Worm (Caenorhabditis elegans) whole organism, L1 larva: ENCODE results near the gene hda-11.

Source experiments
- C04F5.9 ChIP-seq: sonication (generic microtip); optimal IDR thresholded peaks from 2 replicates; lab custom pipeline; 2016; ENCODE audit warnings: missing genetic modification characterization, missing compliant biosample characterization
- ama-1 ChIP-seq: fragments of 150-350 bp; optimal IDR thresholded peaks from 2 replicates; lab custom pipeline; 2014
- blmp-1 ChIP-seq: fragments of 150-350 bp; optimal IDR thresholded peaks from 2 replicates; lab custom pipeline; 2014; ENCODE audit warnings: missing biosample characterization, missing genetic modification characterization
- ceh-8 ChIP-seq: fragments of 200-800 bp; sonication (Bioruptor generic); optimal IDR thresholded peaks from 2 replicates; lab custom pipeline; 2018; ENCODE audit warnings: mild to moderate bottlenecking, missing genetic modification characterization, moderate library complexity, missing compliant biosample characterization
- ceh-88 ChIP-seq: fragments of 200-800 bp; sonication (Bioruptor generic); IDR thresholded peaks from 2 replicates; pipeline ENCODE4 v1.3.6; 2022; ENCODE audit warnings: missing genetic modification characterization, missing compliant biosample characterization
- ceh-90 ChIP-seq: sonication (generic microtip); optimal IDR thresholded peaks from 2 replicates; lab custom pipeline; 2016; ENCODE audit warnings: missing genetic modification characterization, missing compliant biosample characterization
- dpl-1 ChIP-seq, 3 experiments: fragments of 150-350 bp in 2 of 3; sonication (generic microtip) in 1 of 3; optimal IDR thresholded peaks; 2 replicates each; lab custom pipeline; 2014 to 2017; ENCODE audit warnings: missing biosample characterization in 3 of 3, missing genetic modification characterization in 3 of 3, missing genetic modification reagents in 3 of 3
- elt-2 ChIP-seq: sonication (generic microtip); optimal IDR thresholded peaks from 2 replicates; lab custom pipeline; 2016; ENCODE audit warnings: missing genetic modification characterization, mild to moderate bottlenecking, inconsistent platforms, missing compliant biosample characterization, missing genetic modification reagents
- elt-3 ChIP-seq, 6 experiments: fragments of 150-350 bp in 1 of 6; sonication (generic microtip); optimal IDR thresholded peaks; 2 replicates each; lab custom pipeline; 2017 to 2018; ENCODE audit warnings: missing biosample characterization in 6 of 6, missing genetic modification characterization in 6 of 6, inconsistent platforms in 1 of 6
- ets-5 ChIP-seq: fragments of 200-800 bp; sonication (Bioruptor generic); IDR thresholded peaks from 2 replicates; pipeline ENCODE4 v1.3.6; 2022; ENCODE audit warnings: missing genetic modification characterization, missing compliant biosample characterization
- fkh-10 ChIP-seq: sonication (generic microtip); optimal IDR thresholded peaks from 2 replicates; lab custom pipeline; 2017; ENCODE audit warnings: missing biosample characterization, missing genetic modification reagents, missing genetic modification characterization
- fkh-4 ChIP-seq: sonication (generic microtip); optimal IDR thresholded peaks from 2 replicates; lab custom pipeline; 2016; ENCODE audit warnings: missing compliant biosample characterization, missing genetic modification characterization, borderline replicate concordance
- fkh-8 ChIP-seq: sonication (generic microtip); optimal IDR thresholded peaks from 2 replicates; lab custom pipeline; 2016; ENCODE audit warnings: mild to moderate bottlenecking, missing genetic modification characterization, missing compliant biosample characterization
- fos-1 ChIP-seq: fragments of 150-350 bp; optimal IDR thresholded peaks from 2 replicates; lab custom pipeline; 2014; ENCODE audit warnings: missing biosample characterization, missing genetic modification characterization
- hlh-4 ChIP-seq: sonication (generic microtip); optimal IDR thresholded peaks from 2 replicates; lab custom pipeline; 2016; ENCODE audit warnings: mild to moderate bottlenecking, missing genetic modification characterization, missing compliant biosample characterization
- irx-1 ChIP-seq: sonication (generic microtip); optimal IDR thresholded peaks from 2 replicates; lab custom pipeline; 2016; ENCODE audit warnings: missing genetic modification characterization, missing compliant biosample characterization
- lin-13 ChIP-seq: fragments of 150-350 bp; optimal IDR thresholded peaks from 2 replicates; lab custom pipeline; 2014; ENCODE audit warnings: missing biosample characterization, missing genetic modification reagents, missing genetic modification characterization
- lir-3 ChIP-seq: sonication (generic microtip); optimal IDR thresholded peaks from 2 replicates; lab custom pipeline; 2016; ENCODE audit warnings: mild to moderate bottlenecking, missing genetic modification characterization, moderate library complexity, missing compliant biosample characterization; ENCODE audit not compliant: poor library complexity
- lsy-2 ChIP-seq, 2 experiments: fragments of 150-350 bp; optimal IDR thresholded peaks; 2 replicates each; lab custom pipeline; 2014; ENCODE audit warnings: missing biosample characterization in 2 of 2, missing genetic modification characterization in 2 of 2
- mab-9 ChIP-seq: fragments of 200-800 bp; sonication (Bioruptor generic); IDR thresholded peaks from 2 replicates; pipeline ENCODE4 v1.3.6; 2022; ENCODE audit warnings: missing genetic modification reagents, missing genetic modification characterization, missing compliant biosample characterization
- mep-1 ChIP-seq: fragments of 150-350 bp; optimal IDR thresholded peaks from 2 replicates; lab custom pipeline; 2014; ENCODE audit warnings: missing biosample characterization, missing genetic modification characterization
- nhr-11 ChIP-seq: fragments of 150-350 bp; optimal IDR thresholded peaks from 2 replicates; lab custom pipeline; 2014; ENCODE audit warnings: missing biosample characterization, missing genetic modification characterization
- nhr-12 ChIP-seq: sonication (generic microtip); optimal IDR thresholded peaks from 2 replicates; lab custom pipeline; 2017; ENCODE audit warnings: missing biosample characterization, missing genetic modification characterization
- nhr-237 ChIP-seq: fragments of 150-350 bp; optimal IDR thresholded peaks from 2 replicates; lab custom pipeline; 2014; ENCODE audit warnings: missing biosample characterization, missing genetic modification characterization
- skn-1 ChIP-seq: fragments of 150-350 bp; optimal IDR thresholded peaks from 2 replicates; lab custom pipeline; 2014; ENCODE audit warnings: missing biosample characterization, missing genetic modification characterization
- swsn-7 ChIP-seq: sonication (generic microtip); optimal IDR thresholded peaks from 2 replicates; lab custom pipeline; 2016; ENCODE audit warnings: missing genetic modification characterization, missing compliant biosample characterization
- unc-130 ChIP-seq: fragments of 150-350 bp; optimal IDR thresholded peaks from 2 replicates; lab custom pipeline; 2017; ENCODE audit warnings: missing biosample characterization, missing genetic modification characterization, inconsistent platforms
- unc-30 ChIP-seq: sonication (generic microtip); optimal IDR thresholded peaks from 2 replicates; lab custom pipeline; 2017; ENCODE audit warnings: missing biosample characterization, missing genetic modification characterization
- unc-62 ChIP-seq: fragments of 150-350 bp; optimal IDR thresholded peaks from 2 replicates; lab custom pipeline; 2014; ENCODE audit warnings: missing biosample characterization, missing genetic modification reagents, missing genetic modification characterization
- vab-15 ChIP-seq: sonication (generic microtip); optimal IDR thresholded peaks from 2 replicates; lab custom pipeline; 2017; ENCODE audit warnings: missing genotype, mild to moderate bottlenecking, missing genetic modification characterization, missing compliant biosample characterization

Gene hda-11

ce11 chrV:10572614-10573013 is 46.6 kb downstream of the hda-11 start, which contains the start of gene del-6:
Gene del-6 (plus strand): TSS chrV:10572914.
- TF ChIP-seq lir-3 (tag; lab: Kevin White, UChicago) = no peak
- no peak for TF ChIP-seq dpl-1 (GFP tag; optimal IDR thresholded peaks at IDR 0.05; lab: Kevin White, UChicago)
- no peak for TF ChIP-seq unc-130
- no peak for TF ChIP-seq fkh-4
- TF ChIP-seq nhr-11 = no peak
- no peak for TF ChIP-seq nhr-237 (tag; lab: Kevin White, UChicago)
- TF ChIP-seq C04F5.9 (tag; lab: Kevin White, UChicago) = no peak
- TF ChIP-seq lin-13 (GFP tag; lab: Kevin White, UChicago) = no peak
- no peak for TF ChIP-seq elt-2 (tag; lab: Kevin White, UChicago)
- no peak for TF ChIP-seq fkh-8 (tag; lab: Kevin White, UChicago)
- no peak for TF ChIP-seq mab-9 (GFP tag; lab: Robert Waterston, UW)
- no peak for TF ChIP-seq blmp-1 (tag; lab: Kevin White, UChicago)
- no peak for TF ChIP-seq ceh-88 (GFP tag; lab: Robert Waterston, UW)
- no peak for TF ChIP-seq elt-3 (tag; optimal IDR thresholded peaks at IDR 0.05; lab: Kevin White, UChicago)
- no peak for TF ChIP-seq skn-1 (tag; lab: Kevin White, UChicago)
- TF ChIP-seq vab-15 (tag; lab: Kevin White, UChicago) = no peak
- TF ChIP-seq ets-5 (GFP tag; lab: Robert Waterston, UW) = no peak
- no peak for TF ChIP-seq ceh-8 (GFP tag; lab: Kevin White, UChicago)
- TF ChIP-seq unc-62 (GFP tag; lab: Kevin White, UChicago) = no peak
- TF ChIP-seq ceh-90 (tag; lab: Kevin White, UChicago) = no peak

- TF ChIP-seq mep-1 (tag; lab: Kevin White, UChicago) (no peak), blmp-1 (tag; lab: Kevin White, UChicago) (peak; percentile 5), nhr-237 (tag; lab: Kevin White, UChicago) (no peak), hlh-4 (tag; lab: Kevin White, UChicago) (no peak), skn-1 (tag; lab: Kevin White, UChicago) (no peak), unc-30 (tag; lab: Kevin White, UChicago) (no peak), swsn-7 (no peak), irx-1 (tag; lab: Kevin White, UChicago) (no peak)
These were observed 48.2 kb downstream of the hda-11 start for ce11 chrV:10574197-10574596.

- TF ChIP-seq fos-1 (tag; lab: Kevin White, UChicago) (no peak), fkh-10 (GFP tag; lab: Kevin White, UChicago) (no peak), C04F5.9 (tag; lab: Kevin White, UChicago) (no peak), nhr-12 (tag; lab: Kevin White, UChicago) (no peak), ama-1 (lab: Kevin White, UChicago) (no peak), vab-15 (tag; lab: Kevin White, UChicago) (no peak), lsy-2 (tag; optimal IDR thresholded peaks at IDR 0.05; lab: Kevin White, UChicago) (no peak)
These were observed 50.3 kb downstream of the hda-11 start, which contains the start of gene vps-54 for ce11 chrV:10576319-10576718. Gene vps-54 (minus strand): TSS chrV:10576419.
